Fruit fly (Drosophila melanogaster) whole organism, embryonic: Measurements from ENCODE around the gene CG9776.

Source experiments
- Bdp1 ChIP-seq: fragments of 200-800 bp; sonication (Bioruptor generic); optimal IDR thresholded peaks from 3 replicates; lab custom pipeline; 2016; ENCODE audit warnings: missing biosample characterization, missing genetic modification characterization
- C15 ChIP-seq: fragments of 200-800 bp; sonication (Bioruptor generic); IDR thresholded peaks from 3 replicates; pipeline ENCODE4 v1.3.6; 2022; ENCODE audit warnings: missing biosample characterization, missing genetic modification characterization
- CG11560 ChIP-seq: fragments of 200-800 bp; sonication (Bioruptor generic); IDR thresholded peaks from 3 replicates; pipeline ENCODE4 v1.3.6; 2022; ENCODE audit warnings: missing biosample characterization, missing genetic modification characterization
- CG11695 ChIP-seq: fragments of 200-800 bp; sonication (Bioruptor generic); IDR thresholded peaks from 3 replicates; pipeline ENCODE4 v1.3.6; 2022; ENCODE audit warnings: missing biosample characterization, missing genetic modification characterization
- CG12155 ChIP-seq: fragments of 200-800 bp; sonication (Bioruptor generic); optimal IDR thresholded peaks from 3 replicates; lab custom pipeline; 2016; ENCODE audit warnings: missing biosample characterization, missing genetic modification characterization
- CG1233 ChIP-seq: fragments of 200-800 bp; sonication (Bioruptor generic); optimal IDR thresholded peaks from 4 replicates; lab custom pipeline; 2018; ENCODE audit warnings: missing biosample characterization, mild to moderate bottlenecking, missing genetic modification characterization
- CG13775 ChIP-seq: fragments of 200-800 bp; sonication (Bioruptor generic); optimal IDR thresholded peaks from 3 replicates; lab custom pipeline; 2017; ENCODE audit warnings: missing biosample characterization, mild to moderate bottlenecking, missing genetic modification characterization
- CG14965 ChIP-seq: fragments of 200-800 bp; sonication (Bioruptor generic); optimal IDR thresholded peaks from 2 replicates; lab custom pipeline; 2016; ENCODE audit warnings: missing biosample characterization, missing genetic modification characterization, borderline replicate concordance
- CG15073 ChIP-seq: fragments of 200-800 bp; sonication (Bioruptor generic); optimal IDR thresholded peaks from 2 replicates; lab custom pipeline; 2016; ENCODE audit warnings: missing biosample characterization, missing genetic modification characterization
- CG17912 ChIP-seq: fragments of 200-800 bp; sonication (Bioruptor generic); optimal IDR thresholded peaks from 2 replicates; lab custom pipeline; 2018; ENCODE audit warnings: missing biosample characterization, mild to moderate bottlenecking, missing genetic modification characterization
- CG2875 ChIP-seq: fragments of 200-800 bp; sonication (Bioruptor generic); optimal IDR thresholded peaks from 2 replicates; lab custom pipeline; 2017; ENCODE audit warnings: missing biosample characterization, mild to moderate bottlenecking, missing genetic modification characterization, missing genetic modification reagents
- CG32532 ChIP-seq: fragments of 200-800 bp; sonication (Bioruptor generic); IDR thresholded peaks from 2 replicates; pipeline ENCODE4 v1.3.6; 2022; ENCODE audit warnings: missing biosample characterization, missing genetic modification characterization
- CG42726 ChIP-seq: fragments of 200-800 bp; sonication (Bioruptor generic); IDR thresholded peaks from 2 replicates; pipeline ENCODE4 v1.3.6; 2022; ENCODE audit warnings: missing biosample characterization, missing genetic modification characterization; ENCODE audit not compliant: partially characterized antibody
- CG5245 ChIP-seq: fragments of 200-800 bp; sonication (Bioruptor generic); optimal IDR thresholded peaks from 3 replicates; lab custom pipeline; 2016; ENCODE audit warnings: missing biosample characterization, missing genetic modification characterization
- CG5953 ChIP-seq: fragments of 200-800 bp; sonication (Bioruptor generic); IDR thresholded peaks from 2 replicates; pipeline ENCODE4 v1.3.6; 2022; ENCODE audit warnings: missing biosample characterization, missing genetic modification characterization
- CG6272 ChIP-seq: fragments of 200-800 bp; sonication (Bioruptor generic); IDR thresholded peaks from 2 replicates; pipeline ENCODE4 v1.3.6; 2022; ENCODE audit warnings: missing biosample characterization, missing genetic modification characterization
- CG6654 ChIP-seq: fragments of 200-800 bp; sonication (Bioruptor generic); optimal IDR thresholded peaks from 2 replicates; lab custom pipeline; 2017; ENCODE audit warnings: missing biosample characterization, mild to moderate bottlenecking, missing genetic modification characterization
- CG6683 ChIP-seq: fragments of 200-800 bp; sonication (Bioruptor generic); optimal IDR thresholded peaks from 2 replicates; lab custom pipeline; 2017; ENCODE audit warnings: missing biosample characterization, mild to moderate bottlenecking, missing genetic modification characterization, missing genetic modification reagents
- CG6765 ChIP-seq: fragments of 200-800 bp; sonication (Bioruptor generic); optimal IDR thresholded peaks from 3 replicates; lab custom pipeline; 2017; ENCODE audit warnings: missing biosample characterization, mild to moderate bottlenecking, missing genetic modification characterization
- CG7372 ChIP-seq: fragments of 200-800 bp; sonication (Bioruptor generic); IDR thresholded peaks from 2 replicates; pipeline ENCODE4 v1.3.6; 2022; ENCODE audit warnings: missing biosample characterization, missing genetic modification characterization
- CG7928 ChIP-seq: fragments of 200-800 bp; sonication (Bioruptor generic); optimal IDR thresholded peaks from 2 replicates; lab custom pipeline; 2017; ENCODE audit warnings: missing biosample characterization, mild to moderate bottlenecking, missing genetic modification characterization
- CG8944 ChIP-seq: fragments of 200-800 bp; sonication (Bioruptor generic); optimal IDR thresholded peaks from 3 replicates; lab custom pipeline; 2016; ENCODE audit warnings: missing biosample characterization, missing genetic modification characterization
- CG9876 ChIP-seq: fragments of 200-800 bp; sonication (Bioruptor generic); optimal IDR thresholded peaks from 2 replicates; lab custom pipeline; 2016; ENCODE audit warnings: missing biosample characterization, missing genetic modification characterization
- CkIIα-i1 ChIP-seq: fragments of 200-800 bp; sonication (Bioruptor generic); IDR thresholded peaks from 2 replicates; pipeline ENCODE4 v1.3.6; 2022; ENCODE audit warnings: missing biosample characterization, missing genetic modification characterization
- Ets97D ChIP-seq: fragments of 200-800 bp; sonication (Bioruptor generic); optimal IDR thresholded peaks from 3 replicates; lab custom pipeline; 2016; ENCODE audit warnings: missing biosample characterization, missing genetic modification characterization
- Fer3 ChIP-seq: fragments of 200-800 bp; sonication (Bioruptor generic); optimal IDR thresholded peaks from 2 replicates; lab custom pipeline; 2018; ENCODE audit warnings: missing biosample characterization, mild to moderate bottlenecking, missing genetic modification characterization, moderate library complexity
- H2.0 ChIP-seq: fragments of 200-800 bp; sonication (Bioruptor generic); IDR thresholded peaks from 2 replicates; pipeline ENCODE4 v1.3.6; 2022; ENCODE audit warnings: missing biosample characterization, missing genetic modification characterization
- HLH3B ChIP-seq: fragments of 200-800 bp; sonication (Bioruptor generic); IDR thresholded peaks from 2 replicates; pipeline ENCODE4 v1.3.6; 2022; ENCODE audit warnings: missing biosample characterization, missing genetic modification characterization
- HLH54F ChIP-seq: fragments of 200-800 bp; sonication (Bioruptor generic); optimal IDR thresholded peaks from 3 replicates; lab custom pipeline; 2016; ENCODE audit warnings: missing biosample characterization, missing genetic modification characterization
- MBD-R2 ChIP-seq: fragments of 200-800 bp; sonication (Bioruptor generic); IDR thresholded peaks from 2 replicates; pipeline ENCODE4 v1.3.6; 2022; ENCODE audit warnings: missing biosample characterization, missing genetic modification characterization
- NFAT ChIP-seq: fragments of 200-800 bp; sonication (Bioruptor generic); IDR thresholded peaks from 2 replicates; pipeline ENCODE4 v1.3.6; 2022; ENCODE audit warnings: missing biosample characterization, missing genetic modification characterization
- Poxn ChIP-seq: fragments of 200-800 bp; sonication (Bioruptor generic); IDR thresholded peaks from 2 replicates; pipeline ENCODE4 v1.3.6; 2022; ENCODE audit warnings: missing biosample characterization, missing genetic modification characterization
- Stat92E ChIP-seq, 3 experiments: fragments of >200 bp in 2 of 3; fragments of 200-800 bp in 1 of 3; sonication (Bioruptor generic) in 1 of 3; optimal IDR thresholded peaks; 2 replicates each; lab custom pipeline; 2017 to 2019; ENCODE audit warnings: missing biosample characterization in 3 of 3, missing genetic modification characterization in 3 of 3, mild to moderate bottlenecking in 1 of 3, moderate library complexity in 1 of 3
- crc ChIP-seq: fragments of 200-800 bp; sonication (Bioruptor generic); optimal IDR thresholded peaks from 2 replicates; lab custom pipeline; 2016; ENCODE audit warnings: missing biosample characterization, missing genetic modification characterization
- crp ChIP-seq, 2 experiments: fragments of 200-800 bp; sonication (Bioruptor generic); optimal IDR thresholded peaks; 2 replicates in 1 of 2; 3 replicates in 1 of 2; lab custom pipeline; 2017; ENCODE audit warnings: missing biosample characterization in 2 of 2, missing genetic modification characterization in 2 of 2, mild to moderate bottlenecking in 1 of 2, moderate library complexity in 1 of 2
- cwo ChIP-seq: fragments of 200-800 bp; sonication (Bioruptor generic); optimal IDR thresholded peaks from 3 replicates; lab custom pipeline; 2017; ENCODE audit warnings: missing biosample characterization, missing genetic modification characterization, mild to moderate bottlenecking, moderate library complexity, missing genetic modification reagents
- dysf ChIP-seq: fragments of 200-800 bp; sonication (Bioruptor generic); IDR thresholded peaks from 3 replicates; pipeline ENCODE4 v1.3.6; 2022; ENCODE audit warnings: missing biosample characterization, missing genetic modification characterization
- exex ChIP-seq: fragments of 200-800 bp; sonication (Bioruptor generic); optimal IDR thresholded peaks from 4 replicates; lab custom pipeline; 2018; ENCODE audit warnings: missing biosample characterization, mild to moderate bottlenecking, missing genetic modification characterization, moderate library complexity
- gem ChIP-seq: fragments of 200-800 bp; sonication (Bioruptor generic); optimal IDR thresholded peaks from 2 replicates; lab custom pipeline; 2019; ENCODE audit warnings: missing biosample characterization, mild to moderate bottlenecking, missing genetic modification characterization, moderate library complexity
- gro ChIP-seq: fragments of 200-800 bp; sonication (Bioruptor generic); optimal IDR thresholded peaks from 2 replicates; lab custom pipeline; 2016; ENCODE audit warnings: missing biosample characterization, missing genetic modification characterization
- jing ChIP-seq: fragments of 200-800 bp; sonication (Bioruptor generic); optimal IDR thresholded peaks from 2 replicates; lab custom pipeline; 2018; ENCODE audit warnings: missing biosample characterization, mild to moderate bottlenecking, missing genetic modification characterization
- jumu ChIP-seq: fragments of 200-800 bp; sonication (Bioruptor generic); optimal IDR thresholded peaks from 3 replicates; lab custom pipeline; 2016; ENCODE audit warnings: missing biosample characterization, missing genetic modification characterization
- nmo ChIP-seq: fragments of 200-800 bp; sonication (Bioruptor generic); optimal IDR thresholded peaks from 2 replicates; lab custom pipeline; 2018; ENCODE audit warnings: missing biosample characterization, mild to moderate bottlenecking, missing genetic modification characterization, moderate library complexity
- pzg ChIP-seq: fragments of 200-800 bp; sonication (Bioruptor generic); optimal IDR thresholded peaks from 3 replicates; lab custom pipeline; 2018; ENCODE audit warnings: missing biosample characterization, mild to moderate bottlenecking, missing genetic modification characterization, moderate library complexity
- ranshi ChIP-seq: fragments of 200-800 bp; sonication (Bioruptor generic); IDR thresholded peaks from 2 replicates; pipeline ENCODE4 v1.3.6; 2022; ENCODE audit warnings: missing biosample characterization, missing genetic modification characterization
- repo ChIP-seq: fragments of 200-800 bp; sonication (Bioruptor generic); optimal IDR thresholded peaks from 2 replicates; lab custom pipeline; 2016; ENCODE audit warnings: missing biosample characterization, missing genetic modification characterization
- stc ChIP-seq: fragments of 200-800 bp; sonication (Bioruptor generic); IDR thresholded peaks from 2 replicates; pipeline ENCODE4 v1.3.6; 2022; ENCODE audit warnings: missing biosample characterization, missing genetic modification characterization
- tll ChIP-seq, 2 experiments: fragments of 200-800 bp in 1 of 2; fragments of >200 bp in 1 of 2; sonication (Bioruptor generic) in 1 of 2; optimal IDR thresholded peaks; 2 replicates each; lab custom pipeline; 2017 to 2019; ENCODE audit warnings: missing biosample characterization in 2 of 2, missing genetic modification characterization in 2 of 2, mild to moderate bottlenecking in 1 of 2, moderate library complexity in 1 of 2
- wek ChIP-seq: fragments of 200-800 bp; sonication (Bioruptor generic); optimal IDR thresholded peaks from 3 replicates; lab custom pipeline; 2018; ENCODE audit warnings: missing biosample characterization, mild to moderate bottlenecking, missing genetic modification characterization, moderate library complexity
- zen ChIP-seq: fragments of 200-800 bp; sonication (Bioruptor generic); optimal IDR thresholded peaks from 3 replicates; lab custom pipeline; 2018; ENCODE audit warnings: missing biosample characterization, mild to moderate bottlenecking, missing genetic modification characterization, moderate library complexity
- zf30C ChIP-seq: fragments of 200-800 bp; sonication (Bioruptor generic); optimal IDR thresholded peaks from 3 replicates; lab custom pipeline; 2018; ENCODE audit warnings: missing biosample characterization, mild to moderate bottlenecking, missing genetic modification characterization
- zfh2 ChIP-seq: fragments of 200-800 bp; sonication (Bioruptor generic); optimal IDR thresholded peaks from 2 replicates; lab custom pipeline; 2016; ENCODE audit warnings: missing biosample characterization, missing genetic modification characterization

CG9776 gene

dm6 chr3R:4359625-4360024 lies 25.8 kb upstream of the CG9776 start, which contains the start of gene CG1090 (continued):
- TF ChIP-seq Bdp1 (GFP tag; lab: Kevin White, UChicago) (no peak), Poxn (GFP tag; lab: Robert Waterston, UW) (no peak), MBD-R2 (no peak), ranshi (no peak), CG17912 (GFP tag; lab: Kevin White, UChicago) (no peak), nmo (GFP tag; lab: Kevin White, UChicago) (no peak), HLH3B (GFP tag; lab: Robert Waterston, UW) (no peak), gem (tag; lab: Kevin White, UChicago) (no peak), Fer3 (tag; lab: Kevin White, UChicago) (peak; percentile 11), jing (GFP tag; lab: Kevin White, UChicago) (no peak), HLH54F (GFP tag; lab: Kevin White, UChicago) (no peak), repo (GFP tag; lab: Kevin White, UChicago) (no peak), zen (no peak), CG12155 (GFP tag; lab: Kevin White, UChicago) (no peak), CG42726 (GFP tag; lab: Robert Waterston, UW) (no peak), zfh2 (GFP tag; lab: Kevin White, UChicago) (no peak), CG11560 (tag; lab: Robert Waterston, UW) (no peak), CG13775 (GFP tag; lab: Kevin White, UChicago) (no peak), stc (GFP tag; lab: Robert Waterston, UW) (no peak), pzg (GFP tag; lab: Kevin White, UChicago) (peak; percentile 15), CkIIα-i1 (no peak), CG1233 (GFP tag; lab: Kevin White, UChicago) (no peak), cwo (GFP tag; lab: Kevin White, UChicago) (no peak), jumu (no peak), Ets97D (GFP tag; lab: Kevin White, UChicago) (peak; percentile 68), CG7372 (no peak), dysf (GFP tag; lab: Robert Waterston, UW) (no peak), CG15073 (GFP tag; lab: Kevin White, UChicago) (no peak), CG6654 (GFP tag; lab: Kevin White, UChicago) (no peak), CG7928 (GFP tag; lab: Kevin White, UChicago) (no peak), gro (no peak), crp (GFP tag; optimal IDR thresholded peaks at IDR 0.05; lab: Kevin White, UChicago) (no peak), CG5245 (no peak), crc (GFP tag; lab: Kevin White, UChicago) (no peak), CG6683 (GFP tag; lab: Kevin White, UChicago) (no peak), tll (GFP tag; optimal IDR thresholded peaks at IDR 0.05; lab: Kevin White, UChicago) (no peak), CG6272 (GFP tag; lab: Robert Waterston, UW) (no peak), zf30C (GFP tag; lab: Kevin White, UChicago) (no peak), CG11695 (GFP tag; lab: Robert Waterston, UW) (no peak), wek (GFP tag; lab: Kevin White, UChicago) (no peak), CG6765 (peak; percentile 82), exex (no peak), C15 (no peak), CG2875 (GFP tag; lab: Kevin White, UChicago) (no peak), H2.0 (GFP tag; lab: Robert Waterston, UW) (no peak), CG9876 (GFP tag; lab: Kevin White, UChicago) (no peak), CG32532 (GFP tag; lab: Robert Waterston, UW) (no peak), CG14965 (no peak), NFAT (GFP tag; lab: Robert Waterston, UW) (peak; percentile 30; the same call in 1 of the 2 replicates), CG8944 (GFP tag; lab: Kevin White, UChicago) (no peak), Stat92E (GFP tag; optimal IDR thresholded peaks at IDR 0.05; lab: Kevin White, UChicago) (no peak), CG5953 (GFP tag; lab: Robert Waterston, UW) (no peak)
